Fruit fly (Drosophila melanogaster) whole organism, wandering third instar larva: ENCODE results near the gene Ilk.

Experiments
- Abd-B ChIP-seq: fragments of >200 bp; optimal IDR thresholded peaks from 2 replicates; lab custom pipeline; 2017; ENCODE audit warnings: missing biosample characterization, missing genetic modification characterization
- CG32264 ChIP-seq: fragments of 200-800 bp; sonication (Bioruptor generic); optimal IDR thresholded peaks from 2 replicates; lab custom pipeline; 2016; ENCODE audit warnings: missing biosample characterization, missing genetic modification characterization
- CG9705 ChIP-seq: fragments of 200-800 bp; sonication (Bioruptor generic); optimal IDR thresholded peaks from 2 replicates; lab custom pipeline; 2018; ENCODE audit warnings: missing biosample characterization, mild to moderate bottlenecking, missing genetic modification characterization
- CrebA ChIP-seq: fragments of 200-800 bp; sonication (Bioruptor generic); optimal IDR thresholded peaks from 2 replicates; lab custom pipeline; 2016; ENCODE audit warnings: missing biosample characterization, mild to moderate bottlenecking, missing genetic modification characterization, borderline replicate concordance
- Dfd ChIP-seq: fragments of >200 bp; optimal IDR thresholded peaks from 2 replicates; lab custom pipeline; 2017; ENCODE audit warnings: missing biosample characterization, missing genetic modification characterization
- GATAd ChIP-seq: sonication (Bioruptor generic); optimal IDR thresholded peaks from 2 replicates; lab custom pipeline; 2016; ENCODE audit warnings: missing biosample characterization, missing genetic modification characterization
- HLH106 ChIP-seq: fragments of 200-800 bp; optimal IDR thresholded peaks from 3 replicates; lab custom pipeline; 2019; ENCODE audit warnings: missing biosample characterization, mild to moderate bottlenecking, missing genetic modification characterization, moderate library complexity
- Hnf4 ChIP-seq: fragments of 200-800 bp; sonication (Bioruptor generic); optimal IDR thresholded peaks from 2 replicates; lab custom pipeline; 2016; ENCODE audit warnings: missing biosample characterization, mild to moderate bottlenecking, missing genetic modification characterization
- Hr78 ChIP-seq: fragments of >200 bp; optimal IDR thresholded peaks from 2 replicates; lab custom pipeline; 2017; ENCODE audit warnings: missing biosample characterization, missing genetic modification characterization
- Hr83 ChIP-seq: fragments of 200-300 bp; sonication (Bioruptor generic); optimal IDR thresholded peaks from 2 replicates; lab custom pipeline; 2016; ENCODE audit warnings: missing biosample characterization, mild to moderate bottlenecking, missing genetic modification characterization, moderate library complexity; ENCODE audit not compliant: poor library complexity, severe bottlenecking
- Jra ChIP-seq: sonication (Bioruptor generic); optimal IDR thresholded peaks from 2 replicates; lab custom pipeline; 2016; ENCODE audit warnings: missing biosample characterization, missing genetic modification characterization
- Mio ChIP-seq: sonication (Bioruptor generic); optimal IDR thresholded peaks from 2 replicates; lab custom pipeline; 2016; ENCODE audit warnings: missing biosample characterization, missing genetic modification characterization
- Myc ChIP-seq: fragments of >200 bp; optimal IDR thresholded peaks from 2 replicates; lab custom pipeline; 2017
- N ChIP-seq: fragments of >200 bp; optimal IDR thresholded peaks from 2 replicates; lab custom pipeline; 2018; ENCODE audit warnings: missing biosample characterization, missing external identifiers, missing genetic modification characterization
- OdsH ChIP-seq: fragments of 200-800 bp; sonication (Bioruptor generic); optimal IDR thresholded peaks from 2 replicates; lab custom pipeline; 2016; ENCODE audit warnings: missing biosample characterization, mild to moderate bottlenecking, missing genetic modification characterization
- Sp1 ChIP-seq: fragments of 200-800 bp; sonication (Bioruptor generic); optimal IDR thresholded peaks from 3 replicates; lab custom pipeline; 2019; ENCODE audit warnings: missing biosample characterization, mild to moderate bottlenecking, missing genetic modification characterization, moderate library complexity
- Vsx2 ChIP-seq: fragments of 200-300, 225-300 bp; sonication (Bioruptor generic); optimal IDR thresholded peaks from 2 replicates; lab custom pipeline; 2018; ENCODE audit warnings: missing biosample characterization, missing genetic modification characterization; ENCODE audit not compliant: partially characterized antibody
- br ChIP-seq: fragments of 200-800 bp; sonication (Bioruptor generic); optimal IDR thresholded peaks from 2 replicates; lab custom pipeline; 2016; ENCODE audit warnings: missing biosample characterization, missing genetic modification characterization
- brk ChIP-seq: fragments of 200-800 bp; sonication (Bioruptor generic); optimal IDR thresholded peaks from 2 replicates; lab custom pipeline; 2016; ENCODE audit warnings: missing biosample characterization, mild to moderate bottlenecking, missing genetic modification characterization
- dl ChIP-seq, 2 experiments: fragments of 175-275, 200-275 bp in 1 of 2; fragments of 200-275 bp in 1 of 2; sonication (Bioruptor generic); optimal IDR thresholded peaks; lab custom pipeline; 2018; ENCODE audit warnings: mild to moderate bottlenecking in 2 of 2, missing biosample characterization in 2 of 2, missing genetic modification characterization in 2 of 2, moderate library complexity in 2 of 2; ENCODE audit not compliant: partially characterized antibody in 2 of 2, insufficient read depth in 1 of 2
- dmrt93B ChIP-seq: fragments of 200-800 bp; sonication (Bioruptor generic); optimal IDR thresholded peaks from 2 replicates; lab custom pipeline; 2018; ENCODE audit warnings: missing biosample characterization, mild to moderate bottlenecking, missing genetic modification characterization
- dsf ChIP-seq: sonication (Bioruptor generic); optimal IDR thresholded peaks from 2 replicates; lab custom pipeline; 2016; ENCODE audit warnings: missing biosample characterization, missing genetic modification characterization, borderline replicate concordance
- ey ChIP-seq: fragments of 200-800 bp; sonication (Bioruptor generic); optimal IDR thresholded peaks from 2 replicates; lab custom pipeline; 2016; ENCODE audit warnings: missing biosample characterization, missing genetic modification characterization
- foxo ChIP-seq, 2 experiments: fragments of 200-800 bp; sonication (Bioruptor generic); optimal IDR thresholded peaks; 2 replicates in 1 of 2; 3 replicates in 1 of 2; lab custom pipeline; 2016 to 2017; ENCODE audit warnings: missing biosample characterization in 2 of 2, missing genetic modification characterization in 2 of 2
- fru ChIP-seq: fragments of 200-800 bp; sonication (Bioruptor generic); optimal IDR thresholded peaks from 3 replicates; lab custom pipeline; 2016; ENCODE audit warnings: missing biosample characterization, mild to moderate bottlenecking, missing genetic modification characterization
- h ChIP-seq: fragments of 200-800 bp; sonication (Bioruptor generic); optimal IDR thresholded peaks from 3 replicates; lab custom pipeline; 2016; ENCODE audit warnings: missing biosample characterization, mild to moderate bottlenecking, missing genetic modification characterization
- lola ChIP-seq: fragments of >200 bp; optimal IDR thresholded peaks from 2 replicates; lab custom pipeline; 2017; ENCODE audit warnings: missing biosample characterization, missing genetic modification characterization
- pan ChIP-seq: fragments of >200 bp; optimal IDR thresholded peaks from 2 replicates; lab custom pipeline; 2017
- psq ChIP-seq: fragments of 200-800 bp; sonication (Bioruptor generic); optimal IDR thresholded peaks from 3 replicates; lab custom pipeline; 2017; ENCODE audit warnings: missing biosample characterization, mild to moderate bottlenecking, missing genetic modification characterization, moderate library complexity
- rgr ChIP-seq: fragments of 200-800 bp; sonication (Bioruptor generic); optimal IDR thresholded peaks from 3 replicates; lab custom pipeline; 2016; ENCODE audit warnings: missing biosample characterization, mild to moderate bottlenecking, missing genetic modification characterization
- sage ChIP-seq: fragments of 200-800 bp; sonication (Bioruptor generic); optimal IDR thresholded peaks from 2 replicates; lab custom pipeline; 2016; ENCODE audit warnings: missing biosample characterization, mild to moderate bottlenecking, missing genetic modification characterization
- sv ChIP-seq: fragments of 200-800 bp; sonication (Bioruptor generic); optimal IDR thresholded peaks from 3 replicates; lab custom pipeline; 2016; ENCODE audit warnings: missing biosample characterization, missing genetic modification characterization
- tai ChIP-seq: sonication (Bioruptor generic); optimal IDR thresholded peaks from 2 replicates; lab custom pipeline; 2016; ENCODE audit warnings: missing biosample characterization, missing genetic modification characterization
- usp ChIP-seq: fragments of >200 bp; optimal IDR thresholded peaks from 2 replicates; lab custom pipeline; 2017; ENCODE audit warnings: missing biosample characterization, missing genetic modification characterization
- woc ChIP-seq: sonication (Bioruptor generic); optimal IDR thresholded peaks from 2 replicates; lab custom pipeline; 2016; ENCODE audit warnings: missing biosample characterization, mild to moderate bottlenecking, missing genetic modification characterization

The Ilk gene

dm6 chr3L:21241447-21241983 is 24.8 kb downstream of the Ilk start:
- TF ChIP-seq Abd-B (no peak), h (GFP tag; lab: Kevin White, UChicago) (no peak), sage (no peak), psq (GFP tag; lab: Kevin White, UChicago) (no peak), Dfd (GFP tag; lab: Kevin White, UChicago) (no peak), sv (GFP tag; lab: Kevin White, UChicago) (no peak), Sp1 (GFP tag; lab: Kevin White, UChicago) (no peak), Myc (lab: Kevin White, UChicago) (no peak), HLH106 (no peak), CG32264 (no peak), Vsx2 (GFP tag; lab: Kevin White, UChicago) (no peak), OdsH (no peak), woc (GFP tag; lab: Kevin White, UChicago) (no peak), N (GFP tag; lab: Kevin White, UChicago) (no peak), brk (GFP tag; lab: Kevin White, UChicago) (no peak), foxo (GFP tag; optimal IDR thresholded peaks at IDR 0.05; lab: Kevin White, UChicago) (no peak), Hr78 (GFP tag; lab: Kevin White, UChicago) (no peak), usp (GFP tag; lab: Kevin White, UChicago) (no peak), pan (lab: Kevin White, UChicago) (no peak), tai (GFP tag; lab: Kevin White, UChicago) (no peak)

- TF ChIP-seq fru (GFP tag; lab: Kevin White, UChicago): no peak
- no peak for TF ChIP-seq rgr
- TF ChIP-seq OdsH: no peak
- TF ChIP-seq Jra (GFP tag; lab: Kevin White, UChicago): no peak
- TF ChIP-seq lola (GFP tag; lab: Kevin White, UChicago): no peak
- TF ChIP-seq Dfd (GFP tag; lab: Kevin White, UChicago): no peak
- TF ChIP-seq foxo (GFP tag; optimal IDR thresholded peaks at IDR 0.05; lab: Kevin White, UChicago): no peak
- no peak for TF ChIP-seq dmrt93B (GFP tag; lab: Kevin White, UChicago)
- TF ChIP-seq Vsx2 (GFP tag; lab: Kevin White, UChicago): no peak
- TF ChIP-seq CrebA: no peak
- TF ChIP-seq pan (lab: Kevin White, UChicago): no peak
- TF ChIP-seq Sp1 (GFP tag; lab: Kevin White, UChicago): no peak
- TF ChIP-seq Myc (lab: Kevin White, UChicago): no peak
- no peak for TF ChIP-seq Mio (GFP tag; lab: Kevin White, UChicago)
- TF ChIP-seq N (GFP tag; lab: Kevin White, UChicago): no peak
- no peak for TF ChIP-seq ey (GFP tag; lab: Kevin White, UChicago)
- no peak for TF ChIP-seq CG9705
- TF ChIP-seq HLH106: no peak
- no peak for TF ChIP-seq woc (GFP tag; lab: Kevin White, UChicago)
These were observed 26.3 kb downstream of the Ilk start for dm6 chr3L:21242958-21243357.

- TF ChIP-seq CrebA (no peak), Abd-B (no peak), rgr (no peak), br (no peak), GATAd (no peak), Hnf4 (no peak), woc (GFP tag; lab: Kevin White, UChicago) (no peak), Dfd (GFP tag; lab: Kevin White, UChicago) (no peak), N (GFP tag; lab: Kevin White, UChicago) (no peak), Mio (GFP tag; lab: Kevin White, UChicago) (no peak), Hr83 (GFP tag; lab: Kevin White, UChicago) (no peak), tai (GFP tag; lab: Kevin White, UChicago) (no peak)
- TF ChIP-seq, all 38 proteins: peak for 0
These were observed 26.7 kb downstream of the Ilk start for dm6 chr3L:21243417-21243816.

- TF ChIP-seq ey (GFP tag; lab: Kevin White, UChicago): peak; percentile 49
- no peak for TF ChIP-seq GATAd
- peak; percentile 37 for TF ChIP-seq HLH106
- TF ChIP-seq Hr83 (GFP tag; lab: Kevin White, UChicago): no peak
- no peak for TF ChIP-seq dl (GFP tag; optimal IDR thresholded peaks at IDR 0.05; lab: Kevin White, UChicago; ENCODE audit: insufficient read depth in 1 of 2, partially characterized antibody in 2 of 2)
- TF ChIP-seq foxo (GFP tag; optimal IDR thresholded peaks at IDR 0.05; lab: Kevin White, UChicago): peak in 1 of 2 experiments; percentile 57
- TF ChIP-seq br: peak; percentile 64
- peak; percentile 41 for TF ChIP-seq woc (GFP tag; lab: Kevin White, UChicago)
- peak; percentile 61 for TF ChIP-seq h (GFP tag; lab: Kevin White, UChicago)
- TF ChIP-seq dmrt93B (GFP tag; lab: Kevin White, UChicago): peak; percentile 10
- peak; percentile 24 for TF ChIP-seq Sp1 (GFP tag; lab: Kevin White, UChicago)
- no peak for TF ChIP-seq tai (GFP tag; lab: Kevin White, UChicago)
- peak; percentile 21 for TF ChIP-seq Hnf4
- TF ChIP-seq psq (GFP tag; lab: Kevin White, UChicago): peak; percentile 33
- TF ChIP-seq rgr: peak; percentile 51
- no peak for TF ChIP-seq pan (lab: Kevin White, UChicago)
- no peak for TF ChIP-seq dsf
- peak; percentile 70 for TF ChIP-seq fru (GFP tag; lab: Kevin White, UChicago)
- TF ChIP-seq OdsH: peak; percentile 40
These were observed 34.7 kb downstream of the Ilk start for dm6 chr3L:21251381-21251780.
